Worm (Caenorhabditis elegans): ENCODE results near the gene npr-33.

DNA sequence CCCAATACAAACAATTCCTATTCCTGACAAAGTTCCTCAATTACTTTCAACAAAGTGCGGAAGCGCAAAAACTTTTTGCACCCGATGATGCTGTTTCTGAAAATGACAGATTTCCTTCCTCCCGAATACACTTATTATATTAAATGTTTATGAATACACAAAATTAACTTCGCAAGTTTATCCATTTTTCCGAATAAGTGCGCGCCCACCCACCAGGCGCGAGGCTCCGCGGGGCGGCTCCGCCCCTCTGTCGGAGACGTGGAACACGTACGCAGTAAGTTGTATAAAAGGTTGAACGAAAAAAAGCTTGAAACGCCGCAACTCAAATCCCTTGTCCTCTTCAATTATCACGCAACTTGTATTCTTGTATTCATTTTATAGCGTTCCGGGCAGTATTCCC is 48.3 kb downstream of the npr-33 start, which contains the start of gene C09G1.5:
- no peak for TF ChIP-seq pqm-1 (tag; optimal IDR thresholded peaks at IDR 0.05)
- TF ChIP-seq pha-4 (GFP tag; IDR thresholded peaks at IDR 0.05) = no peak
- no peak for TF ChIP-seq pha-4 (tag; optimal IDR thresholded peaks at IDR 0.05)
- TF ChIP-seq egl-27 (tag; optimal IDR thresholded peaks at IDR 0.05) = no peak
- TF ChIP-seq mdl-1 (tag; optimal IDR thresholded peaks at IDR 0.05) = no peak
- no peak for TF ChIP-seq lin-39 (tag; optimal IDR thresholded peaks at IDR 0.05)
- TF ChIP-seq cey-2 (tag; optimal IDR thresholded peaks at IDR 0.05; ENCODE audit: borderline replicate concordance, insufficient read depth) = no peak
- TF ChIP-seq mep-1 (tag; optimal IDR thresholded peaks at IDR 0.05) = no peak
- no peak for TF ChIP-seq nhr-237 (tag; optimal IDR thresholded peaks at IDR 0.05)
- TF ChIP-seq unc-62 (GFP tag; optimal IDR thresholded peaks at IDR 0.05 in 1 of 2) = no peak
- no peak for TF ChIP-seq unc-62 (tag; optimal IDR thresholded peaks at IDR 0.05)
- no peak for TF ChIP-seq jun-1 (tag; optimal IDR thresholded peaks at IDR 0.05)
- TF ChIP-seq ces-1 (GFP tag; optimal IDR thresholded peaks at IDR 0.05) = no peak
